Worm (Caenorhabditis elegans): Measurements from ENCODE around the gene C09G1.5.

DNA sequence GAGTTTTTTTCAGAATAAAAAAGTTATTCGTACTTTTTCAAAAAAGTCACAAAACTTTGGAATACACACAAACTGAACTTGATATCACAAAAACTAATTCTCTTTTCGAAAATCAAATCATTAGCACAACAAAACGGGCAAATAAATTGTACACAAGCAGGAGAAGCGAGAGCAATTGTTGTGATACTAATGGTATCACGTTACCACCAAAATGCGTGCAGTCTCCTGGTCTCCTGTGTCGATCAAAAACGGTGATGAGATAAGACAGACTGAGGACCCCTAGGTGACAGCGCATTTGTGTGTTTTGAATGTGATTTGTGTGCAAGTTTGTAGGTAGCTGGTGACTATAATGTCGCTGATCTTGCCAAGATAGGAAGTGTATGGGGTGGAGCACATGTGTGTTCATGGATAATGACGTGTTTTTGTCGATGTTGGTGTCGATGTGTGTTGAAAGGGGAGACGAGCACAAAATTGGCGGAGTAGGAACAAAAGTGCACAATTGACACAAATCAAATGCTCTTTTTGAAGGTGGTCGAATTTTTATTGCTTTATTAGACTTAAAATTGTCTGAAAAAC, 19.0 kb upstream of the C09G1.5 start:
- no peak for TF ChIP-seq ces-1 (GFP tag; optimal IDR thresholded peaks at IDR 0.05)
- no peak for TF ChIP-seq sptf-1 (tag; optimal IDR thresholded peaks at IDR 0.05)
- no peak for TF ChIP-seq pha-4 (tag; optimal IDR thresholded peaks at IDR 0.05)
- no peak for TF ChIP-seq blmp-1 (tag; optimal IDR thresholded peaks at IDR 0.05)

Data from whole organism, mixed stage, embryonic.